Worm (Caenorhabditis elegans): ENCODE results near the gene trx-3.
A peak's percentile ranks its signal among the peaks of the same experiment; 100 is the strongest.

trx-3 gene

DNA sequence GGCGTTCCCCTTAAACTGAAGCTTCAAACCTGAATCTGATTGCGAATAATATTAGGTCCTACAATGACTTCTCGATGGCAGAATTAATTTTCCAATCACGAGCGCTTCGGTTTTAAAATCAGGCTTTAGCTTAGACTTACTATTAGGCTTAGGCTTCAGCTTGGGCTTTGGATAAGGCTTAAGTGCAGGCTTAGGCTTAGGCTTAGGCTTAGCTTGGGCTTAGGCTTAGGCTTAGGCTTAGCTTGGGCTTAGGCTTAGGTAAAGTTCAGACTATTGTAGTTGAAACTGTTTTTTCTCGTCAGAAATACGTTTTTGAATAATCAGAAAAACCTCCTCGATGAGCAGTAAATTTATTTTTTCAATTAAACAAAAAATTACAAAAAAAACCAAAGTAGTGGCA is 39.9 kb downstream of the trx-3 start:
- TF ChIP-seq sma-3 (GFP tag; optimal IDR thresholded peaks at IDR 0.05) (no peak), nhr-77 (tag; optimal IDR thresholded peaks at IDR 0.05) (no peak), ztf-4 (tag; optimal IDR thresholded peaks at IDR 0.05) (no peak), dmd-4 (tag; optimal IDR thresholded peaks at IDR 0.05) (no peak), unc-39 (tag; optimal IDR thresholded peaks at IDR 0.05) (no peak), nhr-21 (tag; optimal IDR thresholded peaks at IDR 0.05) (no peak), mbf-1 (tag; optimal IDR thresholded peaks at IDR 0.05) (no peak), ceh-82 (tag; optimal IDR thresholded peaks at IDR 0.05) (no peak), ztf-1 (GFP tag; conservative IDR thresholded peaks at IDR 0.05) (no peak), mdl-1 (tag; optimal IDR thresholded peaks at IDR 0.05) (no peak), nhr-10 (tag; optimal IDR thresholded peaks at IDR 0.05) (no peak), ZK546.5 (tag; optimal IDR thresholded peaks at IDR 0.05) (no peak), ama-1 (optimal IDR thresholded peaks at IDR 0.05) (no peak), mab-5 (tag; optimal IDR thresholded peaks at IDR 0.05) (no peak), alr-1 (tag; optimal IDR thresholded peaks at IDR 0.05) (no peak)

DNA sequence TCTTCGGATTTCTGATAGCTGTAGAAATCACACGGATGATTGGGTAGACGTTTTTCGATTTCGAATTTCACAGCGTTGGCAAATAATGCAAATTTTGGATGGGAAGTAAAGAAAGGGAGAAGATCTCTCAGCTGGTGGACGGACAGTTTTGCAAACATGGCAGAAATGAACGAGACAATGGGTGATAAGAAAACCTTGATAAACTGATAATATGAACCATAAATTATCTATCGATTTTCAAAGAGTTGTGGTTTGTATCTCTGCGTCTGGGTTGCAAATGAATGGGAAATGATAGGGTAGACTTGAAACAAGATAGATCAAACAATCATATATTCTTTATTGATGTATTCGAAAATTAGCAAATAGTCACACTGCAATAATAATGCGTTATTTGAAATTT is 43.3 kb downstream of the trx-3 start, which contains the start of gene ZK185.3:
ZK185.3 (minus strand) TSS at position 263 of the 400 bp plus-strand sequence.
- TF ChIP-seq nhr-21 (tag; optimal IDR thresholded peaks at IDR 0.05) (no peak), crh-2 (tag; optimal IDR thresholded peaks at IDR 0.05) (no peak), nhr-23 (tag; optimal IDR thresholded peaks at IDR 0.05) (no peak), nhr-11 (tag; optimal IDR thresholded peaks at IDR 0.05) (no peak), ztf-1 (GFP tag; conservative IDR thresholded peaks at IDR 0.05) (no peak), nhr-25 (tag; optimal IDR thresholded peaks at IDR 0.05) (no peak), fos-1 (tag; optimal IDR thresholded peaks at IDR 0.05) (peak; percentile 77), sem-4 (tag; optimal IDR thresholded peaks at IDR 0.05) (no peak), nhr-237 (tag; optimal IDR thresholded peaks at IDR 0.05) (no peak), skn-1 (tag; optimal IDR thresholded peaks at IDR 0.05) (no peak), sma-9 (GFP tag; optimal IDR thresholded peaks at IDR 0.05) (peak; percentile 35), sma-9 (tag; optimal IDR thresholded peaks at IDR 0.05) (no peak), dmd-4 (tag; optimal IDR thresholded peaks at IDR 0.05) (no peak), lsy-2 (tag; optimal IDR thresholded peaks at IDR 0.05) (no peak)

DNA sequence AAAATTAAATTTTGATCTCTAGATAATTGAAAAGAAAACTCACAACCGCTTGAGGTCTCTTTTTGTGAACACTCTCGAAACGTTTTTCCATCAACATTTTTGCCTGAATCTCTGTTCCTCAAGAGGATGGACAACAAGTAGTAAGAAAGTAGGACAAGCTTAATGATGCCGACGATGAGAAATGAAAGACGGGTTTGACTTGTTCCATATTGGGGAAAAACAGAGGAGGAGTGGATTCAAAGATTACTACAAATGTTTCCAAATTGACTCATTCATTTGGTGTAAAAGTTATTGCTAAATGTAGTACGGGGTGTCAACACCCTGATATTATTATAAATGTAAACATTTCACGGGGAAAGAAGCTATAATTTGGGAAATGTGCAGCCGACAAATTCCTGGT is 46.2 kb downstream of the trx-3 start, which contains the start of gene ZK185.4:
ZK185.4 (minus strand) TSS at position 101 of the 400 bp plus-strand sequence.
- TF ChIP-seq sma-3 (GFP tag; optimal IDR thresholded peaks at IDR 0.05) (no peak), nhr-23 (tag; optimal IDR thresholded peaks at IDR 0.05) (no peak), snpc-4 (tag; optimal IDR thresholded peaks at IDR 0.05) (no peak), ztf-4 (tag; optimal IDR thresholded peaks at IDR 0.05) (no peak), zag-1 (tag; optimal IDR thresholded peaks at IDR 0.05) (no peak), skn-1 (tag; optimal IDR thresholded peaks at IDR 0.05) (no peak), alr-1 (tag; optimal IDR thresholded peaks at IDR 0.05) (no peak), unc-55 (GFP tag; optimal IDR thresholded peaks at IDR 0.05) (no peak), nhr-10 (tag; optimal IDR thresholded peaks at IDR 0.05) (no peak), nhr-11 (tag; optimal IDR thresholded peaks at IDR 0.05) (no peak), blmp-1 (tag; optimal IDR thresholded peaks at IDR 0.05; ENCODE audit: insufficient read depth) (no peak), C34F6.9 (tag; optimal IDR thresholded peaks at IDR 0.05) (no peak), sma-9 (GFP tag; optimal IDR thresholded peaks at IDR 0.05) (no peak), sma-9 (tag; optimal IDR thresholded peaks at IDR 0.05) (no peak), F13H6.1 (tag; optimal IDR thresholded peaks at IDR 0.05) (no peak), elt-3 (tag; optimal IDR thresholded peaks at IDR 0.05) (no peak), fos-1 (tag; optimal IDR thresholded peaks at IDR 0.05) (no peak), aly-2 (tag; optimal IDR thresholded peaks at IDR 0.05) (no peak), ZK546.5 (tag; optimal IDR thresholded peaks at IDR 0.05) (no peak), nhr-12 (tag; optimal IDR thresholded peaks at IDR 0.05) (no peak)

DNA sequence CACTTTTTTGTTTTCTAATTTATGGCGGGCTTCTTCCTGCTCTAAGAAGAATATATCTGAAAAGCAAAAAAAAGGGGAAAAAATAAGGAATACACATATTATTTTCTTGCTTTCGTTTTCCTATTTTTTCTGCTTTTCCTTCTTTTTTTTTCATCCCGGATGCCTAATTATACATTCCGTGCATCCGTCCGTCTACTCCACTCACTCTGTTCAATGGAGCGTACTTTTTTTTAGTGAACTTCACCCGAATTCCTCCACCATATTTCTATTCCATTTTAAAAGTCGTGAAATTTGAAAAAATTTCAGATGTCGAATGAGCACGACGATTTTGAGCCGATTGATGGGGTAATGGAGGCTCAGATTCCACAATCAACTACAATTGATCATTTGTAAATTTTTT is 49.4 kb downstream of the trx-3 start, which contains the start of gene ZK185.2:
ZK185.2 (plus strand) TSS at position 301 of the 400 bp plus-strand sequence.
- TF ChIP-seq F13H6.1 (tag; optimal IDR thresholded peaks at IDR 0.05): no peak
- no peak for TF ChIP-seq lsy-2 (tag; optimal IDR thresholded peaks at IDR 0.05)
- TF ChIP-seq unc-62 (GFP tag; optimal IDR thresholded peaks at IDR 0.05): no peak
- TF ChIP-seq lin-39 (tag; optimal IDR thresholded peaks at IDR 0.05): no peak
- TF ChIP-seq C34F6.9 (tag; optimal IDR thresholded peaks at IDR 0.05): no peak
- no peak for TF ChIP-seq lin-13 (GFP tag; optimal IDR thresholded peaks at IDR 0.05)
- no peak for TF ChIP-seq skn-1 (tag; optimal IDR thresholded peaks at IDR 0.05)

Data from whole organism, L2 larva.